Worm (Caenorhabditis elegans) whole organism, L1 larva: ENCODE measurements around the gene pde-12.
A peak's percentile ranks its signal among the peaks of the same experiment; 100 is the strongest.

ENCODE experiments used
- C04F5.9 ChIP-seq: sonication (generic microtip); optimal IDR thresholded peaks from 2 replicates; lab custom pipeline; 2016; ENCODE audit warnings: missing genetic modification characterization, missing compliant biosample characterization
- alr-1 ChIP-seq: fragments of 200-800 bp; sonication (Bioruptor generic); optimal IDR thresholded peaks from 2 replicates; lab custom pipeline; 2018; ENCODE audit warnings: borderline replicate concordance, mild to moderate bottlenecking, missing genetic modification characterization, missing compliant biosample characterization
- ama-1 ChIP-seq: fragments of 150-350 bp; optimal IDR thresholded peaks from 2 replicates; lab custom pipeline; 2014
- blmp-1 ChIP-seq: fragments of 150-350 bp; optimal IDR thresholded peaks from 2 replicates; lab custom pipeline; 2014; ENCODE audit warnings: missing biosample characterization, missing genetic modification characterization
- ceh-63 ChIP-seq: fragments of 200-800 bp; sonication (Bioruptor generic); optimal IDR thresholded peaks from 2 replicates; lab custom pipeline; 2018; ENCODE audit warnings: mild to moderate bottlenecking, missing genetic modification characterization, missing compliant biosample characterization
- ceh-82 ChIP-seq, 3 experiments: fragments of 150-350 bp in 1 of 3; sonication (generic microtip) in 2 of 3; optimal IDR thresholded peaks; 2 replicates each; lab custom pipeline; 2014 to 2017; ENCODE audit warnings: missing biosample characterization in 3 of 3, missing genetic modification characterization in 3 of 3
- ceh-88 ChIP-seq: fragments of 200-800 bp; sonication (Bioruptor generic); IDR thresholded peaks from 2 replicates; pipeline ENCODE4 v1.3.6; 2022; ENCODE audit warnings: missing genetic modification characterization, missing compliant biosample characterization
- ces-1 ChIP-seq: fragments of 150-350 bp; optimal IDR thresholded peaks from 2 replicates; lab custom pipeline; 2014; ENCODE audit warnings: missing biosample characterization, missing genetic modification reagents, missing genetic modification characterization
- dpl-1 ChIP-seq, 3 experiments: fragments of 150-350 bp in 2 of 3; sonication (generic microtip) in 1 of 3; optimal IDR thresholded peaks; 2 replicates each; lab custom pipeline; 2014 to 2017; ENCODE audit warnings: missing biosample characterization in 3 of 3, missing genetic modification characterization in 3 of 3, missing genetic modification reagents in 3 of 3
- dsc-1 ChIP-seq: sonication (generic microtip); optimal IDR thresholded peaks from 2 replicates; lab custom pipeline; 2016; ENCODE audit warnings: mild to moderate bottlenecking, missing genetic modification characterization, missing compliant biosample characterization
- efl-1 ChIP-seq, 4 experiments: fragments of 150-350 bp; optimal IDR thresholded peaks in 3 of 4; peaks in 1 of 4; 1 replicate in 1 of 4; 2 replicates in 3 of 4; lab custom pipeline; 2014; ENCODE audit warnings: missing biosample characterization in 2 of 4, missing genetic modification characterization in 2 of 4, missing genetic modification reagents in 2 of 4
- efl-3 ChIP-seq: fragments of 200-800 bp; sonication (Bioruptor generic); optimal IDR thresholded peaks from 2 replicates; lab custom pipeline; 2018; ENCODE audit warnings: mild to moderate bottlenecking, missing genetic modification characterization, missing compliant biosample characterization
- egl-13 ChIP-seq: sonication (generic microtip); optimal IDR thresholded peaks from 2 replicates; lab custom pipeline; 2016; ENCODE audit warnings: missing genotype, missing genetic modification reagents, missing genetic modification characterization, missing compliant biosample characterization
- elt-2 ChIP-seq: sonication (generic microtip); optimal IDR thresholded peaks from 2 replicates; lab custom pipeline; 2016; ENCODE audit warnings: missing genetic modification characterization, mild to moderate bottlenecking, inconsistent platforms, missing compliant biosample characterization, missing genetic modification reagents
- fkh-8 ChIP-seq: sonication (generic microtip); optimal IDR thresholded peaks from 2 replicates; lab custom pipeline; 2016; ENCODE audit warnings: mild to moderate bottlenecking, missing genetic modification characterization, missing compliant biosample characterization
- fos-1 ChIP-seq: fragments of 150-350 bp; optimal IDR thresholded peaks from 2 replicates; lab custom pipeline; 2014; ENCODE audit warnings: missing biosample characterization, missing genetic modification characterization
- grh-1 ChIP-seq: fragments of 200-800 bp; sonication (Bioruptor generic); IDR thresholded peaks from 2 replicates; pipeline ENCODE4 v1.3.6; 2022; ENCODE audit warnings: missing genetic modification reagents, missing genetic modification characterization, missing compliant biosample characterization
- irx-1 ChIP-seq: sonication (generic microtip); optimal IDR thresholded peaks from 2 replicates; lab custom pipeline; 2016; ENCODE audit warnings: missing genetic modification characterization, missing compliant biosample characterization
- isw-1 ChIP-seq: fragments of 200-800 bp; sonication (Bioruptor generic); IDR thresholded peaks from 2 replicates; pipeline ENCODE4 v1.3.6; 2022; ENCODE audit warnings: missing genetic modification characterization, missing compliant biosample characterization
- lin-14 ChIP-seq: fragments of 200-800 bp; sonication (Bioruptor generic); optimal IDR thresholded peaks from 2 replicates; lab custom pipeline; 2018; ENCODE audit warnings: mild to moderate bottlenecking, missing genetic modification characterization, moderate library complexity, missing compliant biosample characterization
- lin-35 ChIP-seq, 2 experiments: fragments of 150-350 bp; optimal IDR thresholded peaks; 2 replicates each; lab custom pipeline; 2014; ENCODE audit warnings: missing biosample characterization in 2 of 2, missing genetic modification characterization in 2 of 2, missing genetic modification reagents in 2 of 2
- lsy-2 ChIP-seq, 2 experiments: fragments of 150-350 bp; optimal IDR thresholded peaks; 2 replicates each; lab custom pipeline; 2014; ENCODE audit warnings: missing biosample characterization in 2 of 2, missing genetic modification characterization in 2 of 2
- mab-9 ChIP-seq: fragments of 200-800 bp; sonication (Bioruptor generic); IDR thresholded peaks from 2 replicates; pipeline ENCODE4 v1.3.6; 2022; ENCODE audit warnings: missing genetic modification reagents, missing genetic modification characterization, missing compliant biosample characterization
- mdl-1 ChIP-seq, 2 experiments: fragments of 150-350 bp; optimal IDR thresholded peaks; 2 replicates each; lab custom pipeline; 2014 to 2017; ENCODE audit warnings: missing biosample characterization in 2 of 2, missing genetic modification characterization in 2 of 2, inconsistent platforms in 1 of 2
- mef-2 ChIP-seq: fragments of 150-350 bp; optimal IDR thresholded peaks from 2 replicates; lab custom pipeline; 2014; ENCODE audit warnings: missing biosample characterization, missing genetic modification characterization
- nhr-11 ChIP-seq: fragments of 150-350 bp; optimal IDR thresholded peaks from 2 replicates; lab custom pipeline; 2014; ENCODE audit warnings: missing biosample characterization, missing genetic modification characterization
- nhr-12 ChIP-seq: sonication (generic microtip); optimal IDR thresholded peaks from 2 replicates; lab custom pipeline; 2017; ENCODE audit warnings: missing biosample characterization, missing genetic modification characterization
- nhr-19 ChIP-seq: fragments of 200-800 bp; sonication (Bioruptor generic); conservative IDR thresholded peaks from 2 replicates; pipeline ENCODE4 v1.3.6; 2022; ENCODE audit warnings: missing genetic modification characterization, missing compliant biosample characterization
- nhr-28 ChIP-seq: fragments of 150-350 bp; optimal IDR thresholded peaks from 2 replicates; lab custom pipeline; 2014; ENCODE audit warnings: missing biosample characterization, missing genetic modification characterization
- nhr-47 ChIP-seq: sonication (generic microtip); optimal IDR thresholded peaks from 2 replicates; lab custom pipeline; 2016; ENCODE audit warnings: mild to moderate bottlenecking, missing genetic modification characterization, moderate library complexity, missing compliant biosample characterization
- nhr-71 ChIP-seq: sonication (generic microtip); optimal IDR thresholded peaks from 2 replicates; lab custom pipeline; 2016; ENCODE audit warnings: mild to moderate bottlenecking, missing genetic modification characterization, moderate library complexity, missing compliant biosample characterization
- nhr-85 ChIP-seq: sonication (generic microtip); peaks from one replicate; lab custom pipeline; 2016; ENCODE audit warnings: missing genetic modification characterization, inconsistent platforms, missing compliant biosample characterization
- pag-3 ChIP-seq: sonication (generic microtip); optimal IDR thresholded peaks from 2 replicates; lab custom pipeline; 2017; ENCODE audit warnings: missing genetic modification characterization, mild to moderate bottlenecking, missing compliant biosample characterization, antibody characterized with exemption, borderline replicate concordance; ENCODE audit not compliant: insufficient read depth
- rnt-1 ChIP-seq: sonication (generic microtip); optimal IDR thresholded peaks from 2 replicates; lab custom pipeline; 2016; ENCODE audit warnings: mild to moderate bottlenecking, missing genetic modification characterization, moderate library complexity, missing compliant biosample characterization
- skn-1 ChIP-seq: fragments of 150-350 bp; optimal IDR thresholded peaks from 2 replicates; lab custom pipeline; 2014; ENCODE audit warnings: missing biosample characterization, missing genetic modification characterization
- snu-23 ChIP-seq: sonication (generic microtip); optimal IDR thresholded peaks from 2 replicates; lab custom pipeline; 2016; ENCODE audit warnings: missing genetic modification characterization, missing compliant biosample characterization
- sox-4 ChIP-seq: sonication (generic microtip); optimal IDR thresholded peaks from 2 replicates; lab custom pipeline; 2016; ENCODE audit warnings: missing genetic modification characterization, missing compliant biosample characterization
- swsn-7 ChIP-seq: sonication (generic microtip); optimal IDR thresholded peaks from 2 replicates; lab custom pipeline; 2016; ENCODE audit warnings: missing genetic modification characterization, missing compliant biosample characterization
- tbx-2 ChIP-seq: sonication (generic microtip); optimal IDR thresholded peaks from 2 replicates; lab custom pipeline; 2016; ENCODE audit warnings: missing genetic modification characterization, missing compliant biosample characterization
- unc-130 ChIP-seq: fragments of 150-350 bp; optimal IDR thresholded peaks from 2 replicates; lab custom pipeline; 2017; ENCODE audit warnings: missing biosample characterization, missing genetic modification characterization, inconsistent platforms
- unc-30 ChIP-seq: sonication (generic microtip); optimal IDR thresholded peaks from 2 replicates; lab custom pipeline; 2017; ENCODE audit warnings: missing biosample characterization, missing genetic modification characterization
- vab-15 ChIP-seq: sonication (generic microtip); optimal IDR thresholded peaks from 2 replicates; lab custom pipeline; 2017; ENCODE audit warnings: missing genotype, mild to moderate bottlenecking, missing genetic modification characterization, missing compliant biosample characterization
- xbp-1 ChIP-seq: sonication (generic microtip); optimal IDR thresholded peaks from 2 replicates; lab custom pipeline; 2016; ENCODE audit warnings: missing genetic modification characterization, missing compliant biosample characterization
- zip-4 ChIP-seq: fragments of 200-800 bp; sonication (Bioruptor generic); optimal IDR thresholded peaks from 2 replicates; lab custom pipeline; 2018; ENCODE audit warnings: mild to moderate bottlenecking, missing genetic modification characterization, moderate library complexity, missing compliant biosample characterization
- ztf-11 ChIP-seq, 2 experiments: sonication (generic microtip); optimal IDR thresholded peaks; 2 replicates each; lab custom pipeline; 2016 to 2017; ENCODE audit warnings: missing genetic modification characterization in 2 of 2, missing biosample characterization in 1 of 2, missing compliant biosample characterization in 1 of 2
- ztf-4 ChIP-seq: fragments of 150-350 bp; optimal IDR thresholded peaks from 2 replicates; lab custom pipeline; 2014; ENCODE audit warnings: missing biosample characterization, missing genetic modification characterization

pde-12 gene

ce11 chrIII:10856830-10857229, 12.0 kb upstream of the pde-12 start (continued):
- TF ChIP-seq fkh-8 (peak; percentile 47), ceh-63 (GFP tag; lab: Kevin White, UChicago) (peak; percentile 72), unc-130 (no peak), nhr-47 (tag; lab: Kevin White, UChicago) (peak; percentile 51), sox-4 (tag; lab: Kevin White, UChicago) (peak; percentile 54), alr-1 (peak; percentile 26), efl-1 (optimal IDR thresholded peaks at IDR 0.05; lab: Kevin White, UChicago) (peak; percentile 26 to 62), efl-1 (GFP tag; optimal IDR thresholded peaks at IDR 0.05 in 1 of 2; lab: Kevin White, UChicago) (peak in 1 of 2 experiments; percentile 62), ztf-4 (tag; lab: Kevin White, UChicago) (no peak)

- TF ChIP-seq fkh-8 (peak; percentile 50), tbx-2 (peak; percentile 26), mab-9 (GFP tag; lab: Robert Waterston, UW) (0 out of 2 replicates have a peak, but pooled peaks have one; percentile 11), rnt-1 (tag; lab: Kevin White, UChicago) (peak; percentile 56), dsc-1 (tag; lab: Kevin White, UChicago) (peak; percentile 53), lin-35 (GFP tag; optimal IDR thresholded peaks at IDR 0.05; lab: Kevin White, UChicago) (peak in 1 of 2 experiments; percentile 34), ama-1 (lab: Kevin White, UChicago) (no peak), efl-1 (optimal IDR thresholded peaks at IDR 0.05; lab: Kevin White, UChicago) (peak; percentile 14 to 18), efl-1 (GFP tag; optimal IDR thresholded peaks at IDR 0.05 in 1 of 2; lab: Kevin White, UChicago) (peak in 1 of 2 experiments; percentile 22), dpl-1 (GFP tag; optimal IDR thresholded peaks at IDR 0.05; lab: Kevin White, UChicago) (peak in 1 of 3 experiments; percentile 5), lsy-2 (tag; optimal IDR thresholded peaks at IDR 0.05; lab: Kevin White, UChicago) (peak in 1 of 2 experiments; percentile 3), nhr-47 (tag; lab: Kevin White, UChicago) (peak; percentile 14), skn-1 (tag; lab: Kevin White, UChicago) (peak; percentile 5), mdl-1 (tag; optimal IDR thresholded peaks at IDR 0.05; lab: Kevin White, UChicago) (no peak), nhr-28 (tag; lab: Kevin White, UChicago) (no peak), snu-23 (GFP tag; lab: Kevin White, UChicago) (peak; percentile 26), nhr-19 (GFP tag; lab: Robert Waterston, UW) (peak; percentile 3; the same call in 1 of the 2 replicates), pag-3 (tag; lab: Kevin White, UChicago) (no peak), zip-4 (GFP tag; lab: Kevin White, UChicago) (no peak), vab-15 (tag; lab: Kevin White, UChicago) (no peak), fos-1 (no peak), ceh-82 (tag; optimal IDR thresholded peaks at IDR 0.05; lab: Kevin White, UChicago) (peak in 2 of 3 experiments; percentile 9 to 29), nhr-71 (peak; percentile 46), blmp-1 (tag; lab: Kevin White, UChicago) (no peak)
- TF ChIP-seq, all 84 proteins: peak for 15
These were observed 10.6 kb upstream of the pde-12 start, which contains the start of gene Y39A1C.1 for ce11 chrIII:10855398-10855880. Gene Y39A1C.1, plus strand, starts transcription at chrIII:10855448.

ce11 chrIII:10848858-10849257, 4.0 kb upstream of the pde-12 start, which contains the start of the genes fbxb-85 and hex-3:
Gene fbxb-85, minus strand, starts transcription at chrIII:10848963.
Gene hex-3, plus strand, starts transcription at chrIII:10849222.
- TF ChIP-seq elt-2 (tag; lab: Kevin White, UChicago) (peak; percentile 84), nhr-71 (peak; percentile 97), zip-4 (GFP tag; lab: Kevin White, UChicago) (peak; percentile 87), ces-1 (GFP tag; lab: Kevin White, UChicago) (no peak), ceh-63 (GFP tag; lab: Kevin White, UChicago) (no peak), isw-1 (GFP tag; lab: Robert Waterston, UW) (peak; percentile 94), nhr-12 (tag; lab: Kevin White, UChicago) (no peak), ceh-88 (GFP tag; lab: Robert Waterston, UW) (peak; percentile 89), lin-14 (peak; percentile 94), xbp-1 (tag; lab: Kevin White, UChicago) (peak; percentile 97), C04F5.9 (tag; lab: Kevin White, UChicago) (peak; percentile 86), nhr-11 (tag; lab: Kevin White, UChicago) (peak; percentile 89), nhr-19 (GFP tag; lab: Robert Waterston, UW) (peak; percentile 94), rnt-1 (tag; lab: Kevin White, UChicago) (peak; percentile 97), nhr-85 (tag; lab: Kevin White, UChicago) (peak; percentile 97), irx-1 (tag; lab: Kevin White, UChicago) (peak; percentile 95), sox-4 (tag; lab: Kevin White, UChicago) (peak; percentile 93), grh-1 (peak; percentile 94), egl-13 (tag; lab: Kevin White, UChicago) (peak; percentile 92), swsn-7 (tag; lab: Kevin White, UChicago) (peak; percentile 97), mef-2 (tag; lab: Kevin White, UChicago) (peak; percentile 63), alr-1 (no peak), ztf-11 (tag; optimal IDR thresholded peaks at IDR 0.05; lab: Kevin White, UChicago) (peak in 1 of 2 experiments; percentile 90), ceh-82 (tag; optimal IDR thresholded peaks at IDR 0.05; lab: Kevin White, UChicago) (peak; percentile 95 to 96 (median 96)), unc-30 (tag; lab: Kevin White, UChicago) (peak; percentile 79), blmp-1 (tag; lab: Kevin White, UChicago) (peak; percentile 81), efl-3 (GFP tag; lab: Kevin White, UChicago) (peak; percentile 80)
